Fruit fly (Drosophila melanogaster) S2 (cell line): ENCODE data around the gene KFase.

ENCODE experiments used
- CG8478 ChIP-seq: fragments of >200 bp; optimal IDR thresholded peaks from 2 replicates; lab custom pipeline; 2018
- CTCF ChIP-seq, 2 experiments: fragments of >200 bp; optimal IDR thresholded peaks; 2 replicates each; lab custom pipeline; 2018

Gene KFase

dm6 chr2L:6465497-6465896 is 23.1 kb downstream of the KFase start, which contains the start of gene Rchy1:
TSS of gene Rchy1 (minus strand) at chr2L:6465669.
- no peak for TF ChIP-seq CTCF (optimal IDR thresholded peaks at IDR 0.05; lab: Kevin White, UChicago)
- TF ChIP-seq CG8478 (lab: Kevin White, UChicago): no peak

dm6 chr2L:6464780-6465179 is 23.8 kb downstream of the KFase start:
- TF ChIP-seq CG8478 (lab: Kevin White, UChicago): no peak
- no peak for TF ChIP-seq CTCF (optimal IDR thresholded peaks at IDR 0.05; lab: Kevin White, UChicago)

dm6 chr2L:6464270-6464669 is 24.3 kb downstream of the KFase start:
- no peak for TF ChIP-seq CG8478 (lab: Kevin White, UChicago)
- TF ChIP-seq CTCF (optimal IDR thresholded peaks at IDR 0.05; lab: Kevin White, UChicago): no peak

- TF ChIP-seq CG8478 (lab: Kevin White, UChicago): no peak
- no peak for TF ChIP-seq CTCF (optimal IDR thresholded peaks at IDR 0.05; lab: Kevin White, UChicago)
These were observed 25.2 kb downstream of the KFase start for dm6 chr2L:6463392-6463791.

dm6 chr2L:6462259-6462658 is 26.3 kb downstream of the KFase start:
- TF ChIP-seq CTCF (optimal IDR thresholded peaks at IDR 0.05; lab: Kevin White, UChicago): no peak
- TF ChIP-seq CG8478 (lab: Kevin White, UChicago): no peak

- TF ChIP-seq CG8478 (lab: Kevin White, UChicago): no peak
- no peak for TF ChIP-seq CTCF (optimal IDR thresholded peaks at IDR 0.05; lab: Kevin White, UChicago)
These were observed 27.1 kb downstream of the KFase start for dm6 chr2L:6461497-6461896.

- TF ChIP-seq CTCF (optimal IDR thresholded peaks at IDR 0.05; lab: Kevin White, UChicago) (no peak), CG8478 (lab: Kevin White, UChicago) (no peak)
These were observed 31.0 kb downstream of the KFase start for dm6 chr2L:6457583-6457982.

- no peak for TF ChIP-seq CG8478 (lab: Kevin White, UChicago)
- TF ChIP-seq CTCF (optimal IDR thresholded peaks at IDR 0.05; lab: Kevin White, UChicago): peak; percentile 87 to 91
These were observed 32.5 kb downstream of the KFase start, which contains the start of gene frj for dm6 chr2L:6455955-6456599. TSS of gene frj (plus strand) at chr2L:6456052.

- TF ChIP-seq CTCF (optimal IDR thresholded peaks at IDR 0.05; lab: Kevin White, UChicago) (peak; percentile 36 to 67), CG8478 (lab: Kevin White, UChicago) (no peak)
These were observed 33.3 kb downstream of the KFase start, which contains the start of gene retm for dm6 chr2L:6455032-6455954. TSS of gene retm (minus strand) at chr2L:6455929.

dm6 chr2L:6449753-6450152 is 38.8 kb downstream of the KFase start:
- no peak for TF ChIP-seq CTCF (optimal IDR thresholded peaks at IDR 0.05; lab: Kevin White, UChicago)
- no peak for TF ChIP-seq CG8478 (lab: Kevin White, UChicago)

dm6 chr2L:6448334-6448703 is 40.2 kb downstream of the KFase start, which contains the start of gene Acox3:
TSS of gene Acox3 (minus strand) at chr2L:6448403.
- TF ChIP-seq CTCF (optimal IDR thresholded peaks at IDR 0.05; lab: Kevin White, UChicago): no peak
- TF ChIP-seq CG8478 (lab: Kevin White, UChicago): no peak

dm6 chr2L:6447581-6448333 is 40.8 kb downstream of the KFase start:
- no peak for TF ChIP-seq CTCF (optimal IDR thresholded peaks at IDR 0.05; lab: Kevin White, UChicago)
- no peak for TF ChIP-seq CG8478 (lab: Kevin White, UChicago)
